2 fruit fly cellular contexts compared by ENCODE assay signal in the genomic region with DNA sequence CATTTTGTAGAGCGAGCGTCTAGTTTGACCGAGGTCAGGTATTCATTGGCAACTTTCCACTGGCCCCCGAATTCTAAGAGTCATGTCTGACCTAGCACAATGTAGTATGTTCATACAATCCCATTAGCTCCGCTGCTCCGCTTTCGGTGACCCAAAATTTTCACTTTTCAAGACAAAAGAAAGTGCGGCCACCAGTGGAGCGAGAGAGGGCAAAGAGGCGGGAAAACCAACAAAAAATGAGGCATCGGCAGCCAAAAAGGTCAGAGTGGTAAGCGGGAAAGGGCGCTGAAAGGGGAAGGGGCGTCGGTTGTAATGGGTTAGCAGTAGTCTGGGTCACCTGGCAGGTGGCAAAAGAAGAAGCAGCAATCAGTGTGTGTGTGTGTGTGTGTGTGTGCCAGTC.
TF ChIP-seq lines count a peak whose summit lies in the region.

No protein-coding gene starts in this region.

- no peak for TF ChIP-seq CTCF in whole organism, embryonic (GFP tag; optimal IDR thresholded peaks at IDR 0.05; lab: Kevin White, UChicago)

TF ChIP-seq in whole organism, embryonic, 481 proteins besides CTCF, POLR2A, EP300 and RAD21 (continues in another document):
- TF ChIP-seq CG7745 (tag; optimal IDR thresholded peaks at IDR 0.05; lab: Kevin White, UChicago): peak; percentile 36
- TF ChIP-seq MESR4 (GFP tag; optimal IDR thresholded peaks at IDR 0.05; lab: Kevin White, UChicago): no peak
- TF ChIP-seq CG1529 (GFP tag; optimal IDR thresholded peaks at IDR 0.05; lab: Kevin White, UChicago): peak; percentile 1
- TF ChIP-seq CG4707 (GFP tag; optimal IDR thresholded peaks at IDR 0.05; lab: Kevin White, UChicago): peak; percentile 18
- no peak for TF ChIP-seq sr (GFP tag; IDR thresholded peaks at IDR 0.05; lab: Robert Waterston, UW)
- peak; percentile 60 for TF ChIP-seq sens (GFP tag; lab: Kevin White, UChicago)
- TF ChIP-seq CG6175 (GFP tag; IDR thresholded peaks at IDR 0.05; lab: Robert Waterston, UW): no peak
- TF ChIP-seq jing (GFP tag; optimal IDR thresholded peaks at IDR 0.05; lab: Kevin White, UChicago): no peak
- TF ChIP-seq eve (GFP tag; optimal IDR thresholded peaks at IDR 0.05; lab: Kevin White, UChicago): no peak
- no peak for TF ChIP-seq stwl (tag; optimal IDR thresholded peaks at IDR 0.05; lab: Kevin White, UChicago)
- peak; percentile 24 for TF ChIP-seq CG2875 (GFP tag; optimal IDR thresholded peaks at IDR 0.05; lab: Kevin White, UChicago)
- no peak for TF ChIP-seq CG3847 (GFP tag; IDR thresholded peaks at IDR 0.05; lab: Robert Waterston, UW)
- no peak for TF ChIP-seq CG42726 (GFP tag; IDR thresholded peaks at IDR 0.05; lab: Robert Waterston, UW; ENCODE audit: partially characterized antibody)
- no peak for TF ChIP-seq bbx (GFP tag; IDR thresholded peaks at IDR 0.05; lab: Robert Waterston, UW; ENCODE audit: partially characterized antibody)
- no peak for TF ChIP-seq CG30020 (tag; optimal IDR thresholded peaks at IDR 0.05; lab: Kevin White, UChicago)
- TF ChIP-seq CG14667 (GFP tag; IDR thresholded peaks at IDR 0.05; lab: Robert Waterston, UW): no peak
- TF ChIP-seq gfzf (GFP tag; optimal IDR thresholded peaks at IDR 0.05; lab: Kevin White, UChicago): no peak
- peak; percentile 20 for TF ChIP-seq CG18262 (tag; optimal IDR thresholded peaks at IDR 0.05; lab: Kevin White, UChicago)
- TF ChIP-seq Spps (tag; optimal IDR thresholded peaks at IDR 0.05; lab: Kevin White, UChicago): peak; percentile 14
- no peak for TF ChIP-seq CG8388 (GFP tag; optimal IDR thresholded peaks at IDR 0.05; lab: Kevin White, UChicago)
- peak; percentile 32 for TF ChIP-seq dmrt11E (tag; optimal IDR thresholded peaks at IDR 0.05; lab: Kevin White, UChicago)
- TF ChIP-seq Bdp1 (GFP tag; optimal IDR thresholded peaks at IDR 0.05; lab: Kevin White, UChicago): no peak
- TF ChIP-seq Camta (GFP tag; optimal IDR thresholded peaks at IDR 0.05; lab: Kevin White, UChicago): no peak
- TF ChIP-seq bsh (GFP tag; optimal IDR thresholded peaks at IDR 0.05; lab: Kevin White, UChicago): peak in 1 of 2 experiments; percentile 52
- no peak for TF ChIP-seq Lpt (GFP tag; optimal IDR thresholded peaks at IDR 0.05; lab: Kevin White, UChicago)
- no peak for TF ChIP-seq aop (GFP tag; IDR thresholded peaks at IDR 0.05; lab: Robert Waterston, UW)
- TF ChIP-seq crol (GFP tag; IDR thresholded peaks at IDR 0.05; lab: Robert Waterston, UW): peak; percentile 66
- no peak for TF ChIP-seq lab (GFP tag; optimal IDR thresholded peaks at IDR 0.05; lab: Kevin White, UChicago)
- no peak for TF ChIP-seq prd (optimal IDR thresholded peaks at IDR 0.05; lab: Kevin White, UChicago)
- 0 out of 3 replicates have a peak, but pooled peaks have one; percentile 25 for TF ChIP-seq prd (GFP tag; IDR thresholded peaks at IDR 0.05; lab: Robert Waterston, UW)
- peak; percentile 36 for TF ChIP-seq ac (GFP tag; optimal IDR thresholded peaks at IDR 0.05; lab: Kevin White, UChicago)
- TF ChIP-seq gsb-n (tag; optimal IDR thresholded peaks at IDR 0.05; lab: Kevin White, UChicago): peak; percentile 83
- TF ChIP-seq ATbp (GFP tag; optimal IDR thresholded peaks at IDR 0.05; lab: Kevin White, UChicago): no peak
- TF ChIP-seq trem (tag; optimal IDR thresholded peaks at IDR 0.05; lab: Kevin White, UChicago): peak; percentile 25
- no peak for TF ChIP-seq CG18599 (GFP tag; optimal IDR thresholded peaks at IDR 0.05; lab: Kevin White, UChicago)
- TF ChIP-seq CG10431 (GFP tag; optimal IDR thresholded peaks at IDR 0.05; lab: Kevin White, UChicago): peak; percentile 47
- no peak for TF ChIP-seq TFAM (GFP tag; optimal IDR thresholded peaks at IDR 0.05; lab: Kevin White, UChicago)
- TF ChIP-seq da (GFP tag; optimal IDR thresholded peaks at IDR 0.05; lab: Kevin White, UChicago): no peak
- TF ChIP-seq kni (GFP tag; optimal IDR thresholded peaks at IDR 0.05; lab: Kevin White, UChicago): peak; percentile 77
- TF ChIP-seq CG11456 (GFP tag; IDR thresholded peaks at IDR 0.05; lab: Robert Waterston, UW): no peak
- no peak for TF ChIP-seq CG15011 (GFP tag; optimal IDR thresholded peaks at IDR 0.05; lab: Kevin White, UChicago)
- no peak for TF ChIP-seq Lhr (GFP tag; optimal IDR thresholded peaks at IDR 0.05; lab: Kevin White, UChicago)
- no peak for TF ChIP-seq CG8765 (GFP tag; IDR thresholded peaks at IDR 0.05; lab: Robert Waterston, UW)
- no peak for TF ChIP-seq CoRest (tag; optimal IDR thresholded peaks at IDR 0.05; lab: Kevin White, UChicago)
- peak; percentile 27 for TF ChIP-seq cg (GFP tag; optimal IDR thresholded peaks at IDR 0.05; lab: Kevin White, UChicago)

TF ChIP-seq in whole organism, prepupa, 60 proteins besides CTCF, POLR2A, EP300 and RAD21:
- TF ChIP-seq achi (GFP tag; optimal IDR thresholded peaks at IDR 0.05; lab: Kevin White, UChicago): no peak
- TF ChIP-seq CG9139 (GFP tag; optimal IDR thresholded peaks at IDR 0.05; lab: Kevin White, UChicago): no peak
- no peak for TF ChIP-seq CG11762 (GFP tag; optimal IDR thresholded peaks at IDR 0.05; lab: Kevin White, UChicago; ENCODE audit: insufficient read depth)
- TF ChIP-seq Blimp-1 (GFP tag; optimal IDR thresholded peaks at IDR 0.05; lab: Kevin White, UChicago): peak; percentile 86
- TF ChIP-seq svp (GFP tag; lab: Kevin White, UChicago): no peak

Comparison
In these comparisons a context has a peak if more than half of its experiments do, and no peak if none do; other contexts are left out.
1. Of the 7 proteins assayed by ChIP-seq in both whole organism, embryonic and whole organism, prepupa: peak only in whole organism, embryonic: none; only in whole organism, prepupa: none; in both: Blimp-1; in neither: 6.